Worm (Caenorhabditis elegans): ENCODE results near the gene rps-3.

Gene rps-3

ce11 chrIII:6256675-6257074 is 50.1 kb downstream of the rps-3 start, which contains the start of gene srg-9:
Gene srg-9, minus strand, starts transcription at chrIII:6256775.
- no peak for TF ChIP-seq dao-5 (tag; optimal IDR thresholded peaks at IDR 0.05)
- no peak for TF ChIP-seq him-1 (tag; optimal IDR thresholded peaks at IDR 0.05)
- no peak for TF ChIP-seq W03F9.2 (tag; optimal IDR thresholded peaks at IDR 0.05)
